Worm (Caenorhabditis elegans): ENCODE results near the gene unc-60.

DNA sequence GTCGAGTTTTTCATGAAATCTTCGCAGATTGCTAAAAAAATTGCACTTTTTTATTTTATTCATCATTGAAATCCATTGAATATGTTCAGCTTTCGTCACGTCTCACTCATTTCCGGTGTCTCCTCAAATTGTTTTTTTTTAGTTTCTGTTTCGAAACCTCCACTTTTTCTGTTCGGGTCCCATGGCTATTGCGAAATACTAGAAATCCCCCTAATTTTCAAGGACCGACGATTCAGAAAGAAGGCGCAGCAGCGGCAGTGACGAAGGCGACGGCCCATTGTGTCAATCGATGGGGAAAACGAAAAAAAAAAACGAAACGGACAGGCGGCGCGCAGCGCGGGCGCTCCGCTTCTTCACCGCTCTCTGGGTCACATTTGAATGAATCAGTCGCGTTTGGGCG, 2.9 kb upstream of the unc-60 start:
- TF ChIP-seq cog-1 (tag; optimal IDR thresholded peaks at IDR 0.05) (no peak), T22C8.4 (GFP tag; IDR thresholded peaks at IDR 0.05) (no peak), tab-1 (GFP tag; IDR thresholded peaks at IDR 0.05) (no peak)
